Fruit fly (Drosophila melanogaster): ENCODE measurements around the gene fon.

The fon gene

DNA sequence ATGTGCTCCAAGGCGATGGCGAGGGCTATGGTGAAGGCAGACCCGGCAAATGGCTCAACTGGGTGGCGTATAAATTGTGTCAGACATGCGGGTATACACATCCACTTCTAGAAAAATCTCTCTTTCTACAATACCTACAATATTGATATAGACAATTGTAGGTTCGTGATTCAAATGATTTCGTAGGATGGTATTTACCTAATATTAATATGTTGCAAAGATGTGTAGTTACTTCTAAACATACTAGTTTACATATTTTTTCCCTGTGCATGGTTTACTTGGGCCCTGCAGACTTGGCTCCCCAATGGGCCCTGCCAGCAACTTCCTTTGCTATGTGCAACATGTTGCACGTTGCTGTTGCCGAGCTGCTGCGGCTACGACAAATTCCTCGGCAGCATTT lies 44.0 kb downstream of the fon start (continued):
- no peak for TF ChIP-seq org-1 (GFP tag; optimal IDR thresholded peaks at IDR 0.05)
- peak; percentile 49 for TF ChIP-seq CG30403 (GFP tag; optimal IDR thresholded peaks at IDR 0.05)
- TF ChIP-seq Dek (tag; optimal IDR thresholded peaks at IDR 0.05): no peak
- no peak for TF ChIP-seq knrl (GFP tag; IDR thresholded peaks at IDR 0.05; ENCODE audit: partially characterized antibody)
- TF ChIP-seq Sox102F (GFP tag; optimal IDR thresholded peaks at IDR 0.05): peak; percentile 52
- no peak for TF ChIP-seq hb (GFP tag; IDR thresholded peaks at IDR 0.05; ENCODE audit: partially characterized antibody)
- peak; percentile 21 for TF ChIP-seq CG18764 (GFP tag; optimal IDR thresholded peaks at IDR 0.05)
- peak; percentile 49 for TF ChIP-seq PHDP (tag; optimal IDR thresholded peaks at IDR 0.05)
- TF ChIP-seq sim (GFP tag; IDR thresholded peaks at IDR 0.05): 0 out of 2 replicates have a peak, but pooled peaks have one; percentile 28
- no peak for TF ChIP-seq psq (GFP tag; optimal IDR thresholded peaks at IDR 0.05)
- peak; percentile 73 for TF ChIP-seq gem (tag; optimal IDR thresholded peaks at IDR 0.05)
- no peak for TF ChIP-seq CG9817 (tag; optimal IDR thresholded peaks at IDR 0.05)
- TF ChIP-seq shn (GFP tag; optimal IDR thresholded peaks at IDR 0.05): no peak
- no peak for TF ChIP-seq Mes4 (GFP tag; optimal IDR thresholded peaks at IDR 0.05)
- peak; percentile 55 for TF ChIP-seq CG14710 (tag; optimal IDR thresholded peaks at IDR 0.05)
- TF ChIP-seq CG4820 (GFP tag; optimal IDR thresholded peaks at IDR 0.05): peak; percentile 8
- peak; percentile 73 for TF ChIP-seq ara (GFP tag; IDR thresholded peaks at IDR 0.05)
- TF ChIP-seq Sox100B (GFP tag; optimal IDR thresholded peaks at IDR 0.05): peak; percentile 12
- peak; percentile 1 for TF ChIP-seq lilli (GFP tag; optimal IDR thresholded peaks at IDR 0.05)
- no peak for TF ChIP-seq tio (GFP tag; optimal IDR thresholded peaks at IDR 0.05)
- TF ChIP-seq CG31365 (tag; optimal IDR thresholded peaks at IDR 0.05): no peak
- no peak for TF ChIP-seq TFAM (GFP tag; optimal IDR thresholded peaks at IDR 0.05)
- no peak for TF ChIP-seq CrebB (tag; optimal IDR thresholded peaks at IDR 0.05)
- peak; percentile 52; the same call in 1 of the 3 replicates for TF ChIP-seq H15 (GFP tag; IDR thresholded peaks at IDR 0.05)
- no peak for TF ChIP-seq CG30020 (tag; optimal IDR thresholded peaks at IDR 0.05)
- no peak for TF ChIP-seq Oaz (GFP tag; IDR thresholded peaks at IDR 0.05)
- no peak for TF ChIP-seq CG14860 (GFP tag; IDR thresholded peaks at IDR 0.05; ENCODE audit: partially characterized antibody)
- peak; percentile 36 for TF ChIP-seq pum (GFP tag; optimal IDR thresholded peaks at IDR 0.05)
- TF ChIP-seq Lhr (GFP tag; optimal IDR thresholded peaks at IDR 0.05): peak; percentile 37
- TF ChIP-seq Awh (GFP tag; IDR thresholded peaks at IDR 0.05): peak; percentile 43; the same call in 1 of the 2 replicates
- TF ChIP-seq Aef1 (GFP tag; IDR thresholded peaks at IDR 0.05): no peak
- TF ChIP-seq CG12219 (GFP tag; optimal IDR thresholded peaks at IDR 0.05): peak; percentile 45
- peak; percentile 55 for TF ChIP-seq CG6254 (GFP tag; optimal IDR thresholded peaks at IDR 0.05)
- TF ChIP-seq CG15601 (tag; optimal IDR thresholded peaks at IDR 0.05): peak; percentile 55
- peak; percentile 46 for TF ChIP-seq Six4 (GFP tag; optimal IDR thresholded peaks at IDR 0.05)
- no peak for TF ChIP-seq jigr1 (GFP tag; IDR thresholded peaks at IDR 0.05)

DNA sequence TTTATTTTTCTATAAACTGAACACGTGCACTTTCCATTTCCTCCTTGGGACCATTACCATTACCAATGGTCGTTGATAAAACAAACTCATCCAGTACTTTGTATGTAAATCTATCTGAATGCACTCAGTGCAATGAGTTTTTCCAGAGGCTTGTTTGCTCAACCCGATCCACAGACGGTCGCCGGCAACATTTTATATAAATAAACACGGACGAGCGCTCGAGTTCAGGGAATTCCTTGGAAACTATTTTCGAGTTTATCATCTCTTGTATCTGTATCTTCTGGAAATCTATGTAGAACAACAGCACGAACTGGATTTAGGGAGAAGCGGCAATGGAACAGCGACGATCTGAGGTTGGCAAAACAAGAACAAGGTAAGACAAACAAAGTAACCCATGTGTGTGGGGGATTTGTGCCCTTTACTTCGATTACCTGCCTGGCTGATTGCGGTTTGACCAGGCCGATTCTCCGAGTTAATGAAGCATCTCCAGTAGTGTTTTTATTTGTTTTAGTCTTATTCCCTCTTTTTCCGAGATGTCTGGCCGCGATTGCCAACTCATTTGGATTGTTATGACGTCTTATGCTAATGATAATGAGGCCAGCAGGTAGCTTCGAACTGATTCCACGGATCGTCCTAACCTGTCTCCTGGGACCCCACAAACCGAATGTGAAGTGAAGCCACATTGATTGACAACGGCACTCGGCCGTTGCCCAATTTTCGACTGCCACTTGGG lies 44.8 kb downstream of the fon start:
- TF ChIP-seq mld (GFP tag; IDR thresholded peaks at IDR 0.05; ENCODE audit: partially characterized antibody): no peak
- no peak for TF ChIP-seq CG7556 (GFP tag; optimal IDR thresholded peaks at IDR 0.05)
- TF ChIP-seq grn (GFP tag; optimal IDR thresholded peaks at IDR 0.05): peak; percentile 52
- TF ChIP-seq CG4820 (GFP tag; optimal IDR thresholded peaks at IDR 0.05): no peak
- peak; percentile 58 for TF ChIP-seq kni (GFP tag; optimal IDR thresholded peaks at IDR 0.05)
- no peak for TF ChIP-seq lmd (GFP tag; IDR thresholded peaks at IDR 0.05)
- no peak for TF ChIP-seq CG4707 (GFP tag; optimal IDR thresholded peaks at IDR 0.05)
- no peak for TF ChIP-seq ttk (GFP tag; IDR thresholded peaks at IDR 0.05)
- peak; percentile 58 for TF ChIP-seq twi (tag; optimal IDR thresholded peaks at IDR 0.05)
- no peak for TF ChIP-seq CG12942 (GFP tag; optimal IDR thresholded peaks at IDR 0.05)
- TF ChIP-seq peb (GFP tag; IDR thresholded peaks at IDR 0.05): no peak
- TF ChIP-seq Xbp1 (GFP tag; optimal IDR thresholded peaks at IDR 0.05): no peak
- peak; percentile 85 for TF ChIP-seq z (GFP tag; IDR thresholded peaks at IDR 0.05)
- TF ChIP-seq CG5245 (GFP tag; optimal IDR thresholded peaks at IDR 0.05): no peak
- peak in 1 of 2 experiments; percentile 86 for TF ChIP-seq tll (GFP tag; optimal IDR thresholded peaks at IDR 0.05)
- 0 out of 3 replicates have a peak, but pooled peaks have one; percentile 28 for TF ChIP-seq CG6791 (GFP tag; IDR thresholded peaks at IDR 0.05; ENCODE audit: partially characterized antibody)
